Worm (Caenorhabditis elegans) whole organism, early embryonic: ENCODE measurements around the gene F41C6.6.

Experiments used
- B0310.2 ChIP-seq: sonication (generic microtip); optimal IDR thresholded peaks from 2 replicates; lab custom pipeline; 2016; ENCODE audit warnings: mild to moderate bottlenecking, missing genetic modification characterization, missing compliant biosample characterization
- F13C5.2 ChIP-seq: sonication (generic microtip); optimal IDR thresholded peaks from 2 replicates; lab custom pipeline; 2017; ENCODE audit warnings: mild to moderate bottlenecking, missing genetic modification characterization, inconsistent platforms, missing compliant biosample characterization
- aly-1 ChIP-seq: sonication (generic microtip); optimal IDR thresholded peaks from 2 replicates; lab custom pipeline; 2016; ENCODE audit warnings: missing genetic modification characterization, missing compliant biosample characterization
- ama-1 ChIP-seq: fragments of 150-350 bp; optimal IDR thresholded peaks from 2 replicates; lab custom pipeline; 2014
- ceh-13 ChIP-seq: fragments of 200-800 bp; sonication (Bioruptor generic); optimal IDR thresholded peaks from 2 replicates; lab custom pipeline; 2018; ENCODE audit warnings: mild to moderate bottlenecking, missing genetic modification characterization, missing compliant biosample characterization
- ceh-36 ChIP-seq: sonication (generic microtip); optimal IDR thresholded peaks from 2 replicates; lab custom pipeline; 2016; ENCODE audit warnings: missing genetic modification characterization, inconsistent platforms, missing compliant biosample characterization
- ets-7 ChIP-seq: sonication (generic microtip); optimal IDR thresholded peaks from 2 replicates; lab custom pipeline; 2016; ENCODE audit warnings: missing genotype, missing genetic modification characterization, missing compliant biosample characterization
- flt-1 ChIP-seq: fragments of 200-800 bp; sonication (Bioruptor generic); IDR thresholded peaks from 2 replicates; pipeline ENCODE4 v1.3.6; 2022; ENCODE audit warnings: missing genetic modification characterization, missing compliant biosample characterization
- hmbx-1 ChIP-seq: sonication (generic microtip); optimal IDR thresholded peaks from 2 replicates; lab custom pipeline; 2016; ENCODE audit warnings: mild to moderate bottlenecking, missing genetic modification characterization, missing compliant biosample characterization
- hmg-4 ChIP-seq: fragments of 200-800 bp; sonication (Bioruptor generic); optimal IDR thresholded peaks from 2 replicates; lab custom pipeline; 2018; ENCODE audit warnings: mild to moderate bottlenecking, missing genetic modification characterization, missing compliant biosample characterization
- hnd-1 ChIP-seq: sonication (generic microtip); optimal IDR thresholded peaks from 2 replicates; lab custom pipeline; 2016; ENCODE audit warnings: missing genetic modification characterization, missing compliant biosample characterization
- scrt-1 ChIP-seq: fragments of 200-800 bp; sonication (Bioruptor generic); IDR thresholded peaks from 2 replicates; pipeline ENCODE4 v1.3.6; 2022; ENCODE audit warnings: missing genetic modification characterization, missing compliant biosample characterization
- tbx-11 ChIP-seq: fragments of 200-800 bp; sonication (Bioruptor generic); IDR thresholded peaks from 2 replicates; pipeline ENCODE4 v1.3.6; 2022; ENCODE audit warnings: missing genetic modification characterization, missing compliant biosample characterization
- tbx-37 ChIP-seq: fragments of 200-800 bp; sonication (Bioruptor generic); conservative IDR thresholded peaks from 2 replicates; pipeline ENCODE4 v1.3.6; 2022; ENCODE audit warnings: missing genetic modification reagents, missing genetic modification characterization, missing compliant biosample characterization

DNA sequence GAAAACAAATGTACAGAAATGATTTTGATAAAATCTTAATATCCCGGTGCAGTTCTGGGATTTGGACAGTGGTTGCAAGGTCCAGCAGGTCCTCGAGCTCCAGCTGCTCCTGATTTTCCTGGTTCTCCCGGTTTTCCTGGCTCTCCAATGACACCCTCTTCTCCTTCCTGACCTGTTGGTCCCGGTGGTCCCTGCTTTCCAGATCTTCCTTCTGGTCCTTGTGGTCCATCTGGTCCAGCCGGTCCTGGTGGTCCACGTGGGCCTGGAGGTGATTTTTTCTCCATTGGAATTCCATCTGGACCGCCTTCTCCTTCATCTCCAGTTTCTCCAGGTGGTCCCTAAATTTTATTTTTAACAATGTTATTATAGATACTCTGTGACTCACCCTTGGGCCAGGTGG lies 6.4 kb downstream of the F41C6.6 start:
- TF ChIP-seq ama-1 (lab: Kevin White, UChicago) (no peak), ceh-36 (tag; lab: Kevin White, UChicago) (no peak), tbx-11 (GFP tag; lab: Robert Waterston, UW) (no peak), B0310.2 (tag; lab: Kevin White, UChicago) (no peak), aly-1 (tag; lab: Kevin White, UChicago) (no peak), hnd-1 (tag; lab: Kevin White, UChicago) (no peak), flt-1 (GFP tag; lab: Robert Waterston, UW) (no peak), hmg-4 (no peak), ceh-13 (no peak), tbx-37 (GFP tag; lab: Robert Waterston, UW) (no peak), ets-7 (tag; lab: Kevin White, UChicago) (no peak), F13C5.2 (tag; lab: Kevin White, UChicago) (no peak), hmbx-1 (no peak), scrt-1 (GFP tag; lab: Robert Waterston, UW) (no peak)
